Fruit fly (Drosophila melanogaster): ENCODE results near the gene Cds.

Gene Cds

DNA sequence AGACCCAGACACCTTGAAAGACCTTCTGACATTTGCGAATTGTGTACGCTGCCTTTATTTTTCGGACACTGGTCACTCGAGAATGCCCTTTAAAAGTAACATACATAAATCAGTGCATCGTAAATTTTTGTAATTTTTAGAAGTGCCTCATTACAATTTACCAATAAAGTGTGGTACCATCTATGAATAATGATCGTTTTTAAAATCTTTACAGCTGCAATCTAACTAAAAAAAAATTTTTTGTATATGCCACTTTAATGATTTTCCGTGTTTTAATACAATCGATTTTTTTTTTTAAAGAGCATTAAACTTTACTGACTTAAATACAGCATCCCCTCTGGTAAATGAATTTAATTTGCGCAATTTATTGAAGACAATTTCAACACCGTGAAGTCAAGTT lies 29.5 kb downstream of the Cds start (continued):
- no peak for TF ChIP-seq Hr38 (GFP tag; optimal IDR thresholded peaks at IDR 0.05)
- TF ChIP-seq CG34406 (GFP tag; optimal IDR thresholded peaks at IDR 0.05), result peak; percentile 67
- peak; percentile 51 for TF ChIP-seq Eip75B (GFP tag; optimal IDR thresholded peaks at IDR 0.05)
- TF ChIP-seq achi (GFP tag; optimal IDR thresholded peaks at IDR 0.05), result peak; percentile 41
- peak; percentile 41 for TF ChIP-seq CG11762 (GFP tag; optimal IDR thresholded peaks at IDR 0.05; ENCODE audit: insufficient read depth)
- no peak for TF ChIP-seq CG8119 (GFP tag; IDR thresholded peaks at IDR 0.05)
- TF ChIP-seq CG11294 (GFP tag; IDR thresholded peaks at IDR 0.05), result no peak
- peak; percentile 72 for TF ChIP-seq topi (GFP tag; optimal IDR thresholded peaks at IDR 0.05)
- peak; percentile 48; the same call in 1 of the 3 replicates for TF ChIP-seq CG6163 (GFP tag; IDR thresholded peaks at IDR 0.05)
- peak; percentile 58 for TF ChIP-seq CG31627 (GFP tag; optimal IDR thresholded peaks at IDR 0.05)
- TF ChIP-seq CG3919 (GFP tag; optimal IDR thresholded peaks at IDR 0.05), result peak; percentile 64
- TF ChIP-seq lz (GFP tag; optimal IDR thresholded peaks at IDR 0.05), result peak; percentile 59
- TF ChIP-seq eg (GFP tag; IDR thresholded peaks at IDR 0.05), result no peak
- no peak for TF ChIP-seq Gug (GFP tag; IDR thresholded peaks at IDR 0.05)

- TF ChIP-seq Smox (GFP tag; optimal IDR thresholded peaks at IDR 0.05) (no peak), fkh (GFP tag; optimal IDR thresholded peaks at IDR 0.05) (peak; percentile 42), CG6808 (GFP tag; optimal IDR thresholded peaks at IDR 0.05) (no peak), lz (GFP tag; optimal IDR thresholded peaks at IDR 0.05) (no peak), svp (GFP tag) (peak; percentile 48), CG3919 (GFP tag; optimal IDR thresholded peaks at IDR 0.05) (no peak), vri (GFP tag; optimal IDR thresholded peaks at IDR 0.05) (no peak), achi (GFP tag; optimal IDR thresholded peaks at IDR 0.05) (peak; percentile 80), CG6854 (GFP tag; optimal IDR thresholded peaks at IDR 0.05) (no peak), CG34406 (GFP tag; optimal IDR thresholded peaks at IDR 0.05) (no peak)
Observed at dm6 chr3L:8158715-8159380, 31.3 kb downstream of the Cds start, which contains the start of gene CG42445. Gene CG42445, minus strand, starts transcription at chr3L:8158900.

- no peak for TF ChIP-seq achi (GFP tag; optimal IDR thresholded peaks at IDR 0.05)
- TF ChIP-seq dsx (GFP tag; optimal IDR thresholded peaks at IDR 0.05; ENCODE audit: poor library complexity, severe bottlenecking), result no peak
- TF ChIP-seq Eip78C (GFP tag), result no peak
- TF ChIP-seq CG11294 (GFP tag; IDR thresholded peaks at IDR 0.05), result no peak
- no peak for TF ChIP-seq fd59A (GFP tag; optimal IDR thresholded peaks at IDR 0.05)
- TF ChIP-seq CG31627 (GFP tag; optimal IDR thresholded peaks at IDR 0.05), result no peak
- TF ChIP-seq CG6276 (GFP tag; optimal IDR thresholded peaks at IDR 0.05), result no peak
- TF ChIP-seq CG4318 (GFP tag; optimal IDR thresholded peaks at IDR 0.05), result no peak
- no peak for TF ChIP-seq Ets96B (tag; optimal IDR thresholded peaks at IDR 0.05)
- TF ChIP-seq CG6163 (GFP tag; IDR thresholded peaks at IDR 0.05), result no peak
- TF ChIP-seq CG34406 (GFP tag; optimal IDR thresholded peaks at IDR 0.05), result no peak
- no peak for TF ChIP-seq svp (GFP tag)
- TF ChIP-seq Blimp-1 (GFP tag; optimal IDR thresholded peaks at IDR 0.05), result no peak
- TF ChIP-seq CG16779 (tag; optimal IDR thresholded peaks at IDR 0.05), result no peak
- no peak for TF ChIP-seq cyc (GFP tag; optimal IDR thresholded peaks at IDR 0.05)
- no peak for TF ChIP-seq CG3032 (tag; optimal IDR thresholded peaks at IDR 0.05)
- no peak for TF ChIP-seq CG11902 (GFP tag; optimal IDR thresholded peaks at IDR 0.05)
- TF ChIP-seq Smox (GFP tag; optimal IDR thresholded peaks at IDR 0.05), result no peak
Observed at dm6 chr3L:8159724-8160422, 32.3 kb downstream of the Cds start, which contains the start of gene CG43886. Gene CG43886, minus strand, starts transcription at chr3L:8159774.

DNA sequence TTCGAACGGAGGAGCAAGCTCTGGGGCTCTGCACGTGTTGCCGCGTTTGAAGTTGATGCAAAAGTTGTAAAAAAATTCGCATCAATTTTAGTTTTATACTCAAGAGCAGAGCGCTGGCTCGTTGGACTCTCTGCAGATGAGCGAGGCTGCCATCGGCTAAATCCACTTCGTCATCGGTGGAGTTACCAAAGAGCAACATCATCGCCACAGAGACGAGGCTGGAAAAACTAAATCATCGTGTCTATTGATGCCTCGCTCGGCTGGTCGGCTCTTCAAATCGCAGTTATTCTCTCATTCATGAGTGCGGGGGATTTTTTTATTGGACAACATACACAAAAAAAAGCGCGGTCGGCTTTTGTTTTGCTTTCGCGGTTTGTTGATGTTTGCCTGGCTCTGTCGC lies 37.9 kb downstream of the Cds start, which contains the start of gene CG13675:
Gene CG13675 (minus strand): TSS at position 83 of the 400 bp plus-strand sequence.
- peak; percentile 26; the same call in 1 of the 3 replicates for TF ChIP-seq eg (GFP tag; IDR thresholded peaks at IDR 0.05)
- 0 out of 3 replicates have a peak, but pooled peaks have one; percentile 24 for TF ChIP-seq CG8119 (GFP tag; IDR thresholded peaks at IDR 0.05)
- no peak for TF ChIP-seq Ets21C (GFP tag; optimal IDR thresholded peaks at IDR 0.05)
